Fruit fly (Drosophila melanogaster): ENCODE results near the gene Alg1.

Gene Alg1

dm6 chr3R:17798211-17798737, 12.7 kb downstream of the Alg1 start, which contains the start of gene CG7379 (continued):
- TF ChIP-seq sna (GFP tag; IDR thresholded peaks at IDR 0.05; ENCODE audit: partially characterized antibody) (no peak), hbn (GFP tag; IDR thresholded peaks at IDR 0.05; ENCODE audit: partially characterized antibody) (no peak), gem (tag; optimal IDR thresholded peaks at IDR 0.05) (peak; percentile 68), CG31224 (GFP tag; IDR thresholded peaks at IDR 0.05) (peak; percentile 67), mam (GFP tag; optimal IDR thresholded peaks at IDR 0.05) (peak; percentile 89), HLH3B (GFP tag; IDR thresholded peaks at IDR 0.05) (peak; percentile 81), inv (GFP tag; IDR thresholded peaks at IDR 0.05; ENCODE audit: partially characterized antibody) (no peak), CG43689 (GFP tag; IDR thresholded peaks at IDR 0.05) (no peak), Bteb2 (GFP tag; optimal IDR thresholded peaks at IDR 0.05) (peak; percentile 78), wor (GFP tag; IDR thresholded peaks at IDR 0.05) (peak; percentile 35; the same call in 1 of the 2 replicates), CG34224 (GFP tag; IDR thresholded peaks at IDR 0.05; ENCODE audit: partially characterized antibody) (peak; percentile 27; the same call in 1 of the 3 replicates), Fer2 (tag; optimal IDR thresholded peaks at IDR 0.05) (peak; percentile 57), Hand (GFP tag; optimal IDR thresholded peaks at IDR 0.05) (no peak), pan (optimal IDR thresholded peaks at IDR 0.05) (no peak), pan (GFP tag; optimal IDR thresholded peaks at IDR 0.05 in 1 of 2, IDR thresholded peaks at IDR 0.05 in 1 of 2) (peak in 1 of 2 experiments; percentile 56), CG3407 (GFP tag; optimal IDR thresholded peaks at IDR 0.05) (peak; percentile 72), dm (GFP tag; optimal IDR thresholded peaks at IDR 0.05) (peak; percentile 65), CG14667 (GFP tag; IDR thresholded peaks at IDR 0.05) (no peak; the same call in 1 of the 2 replicates), z (GFP tag; IDR thresholded peaks at IDR 0.05) (no peak), Hr3 (GFP tag; optimal IDR thresholded peaks at IDR 0.05) (peak; percentile 90), Dll (GFP tag; IDR thresholded peaks at IDR 0.05; ENCODE audit: partially characterized antibody) (peak; percentile 30; the same call in 1 of the 4 replicates), CG15514 (GFP tag; optimal IDR thresholded peaks at IDR 0.05) (peak; percentile 85), Nf-YA (GFP tag; IDR thresholded peaks at IDR 0.05) (no peak), Hmx (GFP tag; optimal IDR thresholded peaks at IDR 0.05) (peak; percentile 47), CG18599 (GFP tag; optimal IDR thresholded peaks at IDR 0.05) (peak; percentile 92), fu2 (GFP tag; optimal IDR thresholded peaks at IDR 0.05) (peak; percentile 91), ara (GFP tag; IDR thresholded peaks at IDR 0.05) (peak; percentile 71; the same call in 1 of the 2 replicates), ken (GFP tag; IDR thresholded peaks at IDR 0.05) (peak; percentile 94), CG12219 (GFP tag; optimal IDR thresholded peaks at IDR 0.05) (peak; percentile 3), h (optimal IDR thresholded peaks at IDR 0.05) (no peak), CG10462 (GFP tag; optimal IDR thresholded peaks at IDR 0.05) (peak; percentile 67), CG16863 (GFP tag; optimal IDR thresholded peaks at IDR 0.05) (peak; percentile 77), NfI (GFP tag; optimal IDR thresholded peaks at IDR 0.05) (peak; percentile 89), lab (GFP tag; optimal IDR thresholded peaks at IDR 0.05) (peak; percentile 94), dmrt11E (tag; optimal IDR thresholded peaks at IDR 0.05) (peak; percentile 66), PHDP (tag; optimal IDR thresholded peaks at IDR 0.05) (peak; percentile 58), phol (tag; optimal IDR thresholded peaks at IDR 0.05) (peak; percentile 81), CG13424 (tag; optimal IDR thresholded peaks at IDR 0.05) (peak; percentile 63), fd3F (GFP tag; optimal IDR thresholded peaks at IDR 0.05) (peak; percentile 67), Gsc (GFP tag; IDR thresholded peaks at IDR 0.05) (no peak), CG31365 (tag; optimal IDR thresholded peaks at IDR 0.05) (no peak), Ssrp (tag; optimal IDR thresholded peaks at IDR 0.05) (peak; percentile 60), HLH4C (GFP tag; IDR thresholded peaks at IDR 0.05; ENCODE audit: partially characterized antibody) (no peak), disco-r (GFP tag; optimal IDR thresholded peaks at IDR 0.05) (peak; percentile 40), CG11696 (GFP tag; IDR thresholded peaks at IDR 0.05) (no peak), kah (GFP tag; optimal IDR thresholded peaks at IDR 0.05) (no peak), Asciz (GFP tag; optimal IDR thresholded peaks at IDR 0.05) (peak; percentile 59), chm (GFP tag; IDR thresholded peaks at IDR 0.05) (no peak; the same call in 1 of the 2 replicates), gcm2 (GFP tag; optimal IDR thresholded peaks at IDR 0.05) (peak; percentile 44), CG10979 (tag; optimal IDR thresholded peaks at IDR 0.05) (peak; percentile 59)
